Worm (Caenorhabditis elegans) whole organism, midembryonic: ENCODE measurements around the gene appg-2.

Experiments used
- T22C8.4 ChIP-seq: fragments of 200-800 bp; sonication (Bioruptor generic); IDR thresholded peaks from 2 replicates; pipeline ENCODE4 v1.3.6; 2022; ENCODE audit warnings: missing genetic modification characterization, missing compliant biosample characterization
- cog-1 ChIP-seq: sonication (generic microtip); optimal IDR thresholded peaks from 2 replicates; lab custom pipeline; 2016; ENCODE audit warnings: missing genetic modification characterization, missing compliant biosample characterization
- flt-1 ChIP-seq: fragments of 200-800 bp; sonication (Bioruptor generic); IDR thresholded peaks from 2 replicates; pipeline ENCODE4 v1.3.6; 2022; ENCODE audit warnings: missing genetic modification characterization, missing compliant biosample characterization
- klf-2 ChIP-seq: fragments of 200-800 bp; sonication (Bioruptor generic); conservative IDR thresholded peaks from 2 replicates; pipeline ENCODE4 v1.3.6; 2022; ENCODE audit warnings: missing genetic modification reagents, missing genetic modification characterization, missing compliant biosample characterization
- med-1 ChIP-seq: sonication (generic microtip); optimal IDR thresholded peaks from 2 replicates; lab custom pipeline; 2017; ENCODE audit warnings: missing genetic modification characterization, mild to moderate bottlenecking, missing compliant biosample characterization, antibody characterized with exemption, missing genetic modification reagents; ENCODE audit not compliant: insufficient read depth
- ref-1 ChIP-seq: fragments of 200-800 bp; sonication (Bioruptor generic); conservative IDR thresholded peaks from 2 replicates; pipeline ENCODE4 v1.3.6; 2022; ENCODE audit warnings: missing genetic modification reagents, missing genetic modification characterization, missing compliant biosample characterization
- tab-1 ChIP-seq: fragments of 200-800 bp; sonication (Bioruptor generic); IDR thresholded peaks from 2 replicates; pipeline ENCODE4 v1.3.6; 2022; ENCODE audit warnings: missing genetic modification characterization, missing compliant biosample characterization
- ztf-23 ChIP-seq: fragments of 200-800 bp; sonication (Bioruptor generic); IDR thresholded peaks from 2 replicates; pipeline ENCODE4 v1.3.6; 2022; ENCODE audit warnings: missing genetic modification reagents, missing genetic modification characterization, missing compliant biosample characterization
- ztf-29 ChIP-seq: fragments of 200-800 bp; sonication (Bioruptor generic); IDR thresholded peaks from 2 replicates; pipeline ENCODE4 v1.3.6; 2022; ENCODE audit warnings: missing genetic modification reagents, missing genetic modification characterization, missing compliant biosample characterization

DNA sequence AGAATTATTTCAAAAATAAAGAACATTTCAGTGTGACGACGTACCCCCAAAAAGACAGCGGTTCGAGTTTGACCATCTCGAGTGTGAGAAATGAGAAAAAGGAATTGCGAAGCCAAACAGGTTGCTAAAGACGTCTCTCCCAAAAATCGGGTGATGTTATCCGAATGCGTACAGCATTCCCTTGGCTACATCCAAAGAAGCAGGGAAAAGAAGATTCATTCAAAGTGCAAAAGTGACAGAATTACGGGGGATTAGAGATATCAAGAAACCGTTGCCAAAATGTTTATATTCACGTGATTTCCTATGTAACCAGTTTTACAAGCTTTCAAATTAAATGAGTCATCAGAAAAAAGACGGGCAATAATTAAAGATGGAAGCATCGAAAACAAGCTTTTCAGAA, 53.0 kb downstream of the appg-2 start:
- no peak for TF ChIP-seq cog-1 (tag; lab: Kevin White, UChicago)
- TF ChIP-seq ztf-29 (GFP tag; lab: Robert Waterston, UW) = no peak
- no peak for TF ChIP-seq T22C8.4
- no peak for TF ChIP-seq flt-1 (GFP tag; lab: Robert Waterston, UW)
- TF ChIP-seq ztf-23 (GFP tag; lab: Robert Waterston, UW) = no peak
- TF ChIP-seq ref-1 (GFP tag; lab: Robert Waterston, UW) = no peak
- no peak for TF ChIP-seq med-1
- no peak for TF ChIP-seq tab-1 (GFP tag; lab: Robert Waterston, UW)
- no peak for TF ChIP-seq klf-2
